Fruit fly (Drosophila melanogaster) whole organism, wandering third instar larva: ENCODE results near the gene CG16789.

Source experiments
- CrebA ChIP-seq: fragments of 200-800 bp; sonication (Bioruptor generic); optimal IDR thresholded peaks from 2 replicates; lab custom pipeline; 2016; ENCODE audit warnings: missing biosample characterization, mild to moderate bottlenecking, missing genetic modification characterization, borderline replicate concordance
- OdsH ChIP-seq: fragments of 200-800 bp; sonication (Bioruptor generic); optimal IDR thresholded peaks from 2 replicates; lab custom pipeline; 2016; ENCODE audit warnings: missing biosample characterization, mild to moderate bottlenecking, missing genetic modification characterization
- brk ChIP-seq: fragments of 200-800 bp; sonication (Bioruptor generic); optimal IDR thresholded peaks from 2 replicates; lab custom pipeline; 2016; ENCODE audit warnings: missing biosample characterization, mild to moderate bottlenecking, missing genetic modification characterization
- pan ChIP-seq: fragments of >200 bp; optimal IDR thresholded peaks from 2 replicates; lab custom pipeline; 2017

DNA sequence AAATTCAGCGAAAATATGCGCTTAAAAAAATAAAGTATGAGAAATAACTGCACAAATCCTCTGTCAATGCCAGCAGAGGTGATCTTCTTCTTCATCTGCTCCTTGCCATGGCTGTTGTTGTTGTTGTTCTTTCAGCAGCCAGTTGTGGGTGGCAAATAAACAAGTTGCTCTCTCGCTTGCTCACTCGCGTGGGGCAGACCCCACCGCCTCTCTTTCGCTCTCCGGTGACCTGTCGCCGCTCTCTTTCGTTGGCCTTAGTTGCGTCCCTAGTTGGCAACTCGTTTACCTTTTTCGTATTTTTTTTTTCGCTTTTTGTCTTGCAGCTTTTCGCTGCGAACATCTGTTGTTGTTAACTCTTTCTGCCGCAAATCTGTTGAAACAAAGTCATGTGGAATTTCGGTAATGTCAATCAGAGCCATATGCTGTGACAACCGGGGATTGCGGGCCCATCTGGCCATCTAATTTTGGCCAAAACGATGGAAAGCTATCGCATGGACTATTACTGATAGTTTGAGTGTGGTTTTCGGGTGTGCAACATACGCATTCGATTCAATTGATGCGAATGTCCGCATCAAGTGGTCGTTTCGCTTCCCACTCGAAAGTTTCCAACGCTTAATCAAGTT lies 31.3 kb upstream of the CG16789 start:
- no peak for TF ChIP-seq OdsH (GFP tag; lab: Kevin White, UChicago)
- TF ChIP-seq CrebA (GFP tag; lab: Kevin White, UChicago), result no peak
- TF ChIP-seq brk (GFP tag; lab: Kevin White, UChicago), result no peak
- TF ChIP-seq pan (lab: Kevin White, UChicago), result no peak
